Worm (Caenorhabditis elegans) whole organism, L4 larva: Measurements from ENCODE around the gene F35D2.2.

Source experiments
- D1046.2 ChIP-seq: fragments of 200-800 bp; sonication (Bioruptor generic); IDR thresholded peaks from 2 replicates; pipeline ENCODE4 v1.3.6; 2022; ENCODE audit warnings: missing genetic modification characterization, missing compliant biosample characterization
- F10B5.3 ChIP-seq: sonication (generic microtip); optimal IDR thresholded peaks from 2 replicates; lab custom pipeline; 2016; ENCODE audit warnings: mild to moderate bottlenecking, missing genetic modification characterization, missing compliant biosample characterization
- F37D6.2 ChIP-seq: sonication (generic microtip); optimal IDR thresholded peaks from 2 replicates; lab custom pipeline; 2016; ENCODE audit warnings: mild to moderate bottlenecking, missing genetic modification characterization, missing compliant biosample characterization
- F44E2.7 ChIP-seq: fragments of 200-800 bp; sonication (Bioruptor generic); IDR thresholded peaks from 2 replicates; pipeline ENCODE4 v2.1.2; 2022; ENCODE audit warnings: missing genetic modification characterization, missing compliant biosample characterization
- F49E8.2 ChIP-seq: sonication (generic microtip); optimal IDR thresholded peaks from 2 replicates; lab custom pipeline; 2016; ENCODE audit warnings: missing compliant biosample characterization, mild to moderate bottlenecking, missing genetic modification characterization, borderline replicate concordance
- Y5F2A.4 ChIP-seq: fragments of 200-800 bp; sonication (Bioruptor generic); optimal IDR thresholded peaks from 2 replicates; lab custom pipeline; 2018; ENCODE audit warnings: mild to moderate bottlenecking, missing genetic modification characterization, missing compliant biosample characterization
- ZK337.2 ChIP-seq: fragments of 200-800 bp; sonication (Bioruptor generic); IDR thresholded peaks from 2 replicates; pipeline ENCODE4 v1.3.6; 2022; ENCODE audit warnings: missing genetic modification reagents, missing genetic modification characterization, missing compliant biosample characterization
- ZK546.5 ChIP-seq, 2 experiments: sonication (generic microtip); optimal IDR thresholded peaks; 2 replicates each; lab custom pipeline; 2017; ENCODE audit warnings: missing biosample characterization in 2 of 2, missing genetic modification characterization in 2 of 2
- aha-1 ChIP-seq: fragments of 150-350 bp; peaks from one replicate; lab custom pipeline; 2014; ENCODE audit warnings: missing biosample characterization, missing genetic modification characterization
- ama-1 ChIP-seq: fragments of 150-350 bp; optimal IDR thresholded peaks from 2 replicates; lab custom pipeline; 2014; ENCODE audit warnings: inconsistent platforms, mixed read lengths
- daf-16 ChIP-seq, 3 experiments: sonication (generic microtip); optimal IDR thresholded peaks; 2 replicates each; lab custom pipeline; 2016 to 2017; ENCODE audit warnings: missing genetic modification characterization in 3 of 3, missing genetic modification reagents in 3 of 3, mild to moderate bottlenecking in 2 of 3, missing compliant biosample characterization in 2 of 3, missing biosample characterization in 1 of 3, moderate library complexity in 1 of 3
- dpl-1 ChIP-seq: fragments of 150-350 bp; optimal IDR thresholded peaks from 2 replicates; lab custom pipeline; 2014; ENCODE audit warnings: missing biosample characterization, missing genetic modification reagents, missing genetic modification characterization
- duxl-1 ChIP-seq: sonication (generic microtip); optimal IDR thresholded peaks from 2 replicates; lab custom pipeline; 2016; ENCODE audit warnings: mild to moderate bottlenecking, missing genetic modification characterization, moderate library complexity, missing compliant biosample characterization; ENCODE audit not compliant: poor library complexity
- dve-1 ChIP-seq: sonication (generic microtip); optimal IDR thresholded peaks from 2 replicates; lab custom pipeline; 2017; ENCODE audit warnings: antibody characterized with exemption, mild to moderate bottlenecking, missing genetic modification characterization, missing compliant biosample characterization; ENCODE audit not compliant: insufficient read depth
- fkh-10 ChIP-seq: fragments of 150-350 bp; optimal IDR thresholded peaks from 2 replicates; lab custom pipeline; 2014; ENCODE audit warnings: missing biosample characterization, missing genetic modification reagents, missing genetic modification characterization
- fos-1 ChIP-seq: fragments of 150-350 bp; optimal IDR thresholded peaks from 2 replicates; lab custom pipeline; 2014; ENCODE audit warnings: missing biosample characterization, missing genetic modification characterization
- gei-8 ChIP-seq: fragments of 200-800 bp; sonication (Bioruptor generic); optimal IDR thresholded peaks from 2 replicates; lab custom pipeline; 2018; ENCODE audit warnings: mild to moderate bottlenecking, missing genetic modification characterization, missing compliant biosample characterization
- hif-1 ChIP-seq, 2 experiments: sonication (generic microtip); optimal IDR thresholded peaks; 2 replicates each; lab custom pipeline; 2016 to 2017; ENCODE audit warnings: missing compliant biosample characterization in 2 of 2, missing genetic modification characterization in 2 of 2, missing genetic modification reagents in 2 of 2, missing genotype in 2 of 2, mild to moderate bottlenecking in 1 of 2
- hlh-11 ChIP-seq: fragments of 200-800 bp; sonication (Bioruptor generic); optimal IDR thresholded peaks from 2 replicates; lab custom pipeline; 2018; ENCODE audit warnings: mild to moderate bottlenecking, missing genetic modification characterization, missing compliant biosample characterization
- hlh-30 ChIP-seq: sonication (generic microtip); optimal IDR thresholded peaks from 2 replicates; lab custom pipeline; 2017; ENCODE audit warnings: antibody characterized with exemption, mild to moderate bottlenecking, missing genetic modification characterization, missing compliant biosample characterization; ENCODE audit not compliant: insufficient read depth
- lim-7 ChIP-seq: fragments of 200-800 bp; sonication (Bioruptor generic); IDR thresholded peaks from 2 replicates; pipeline ENCODE4 v1.3.6; 2022; ENCODE audit warnings: missing genetic modification characterization, missing compliant biosample characterization
- lin-13 ChIP-seq: fragments of 150-350 bp; optimal IDR thresholded peaks from 2 replicates; lab custom pipeline; 2014; ENCODE audit warnings: missing biosample characterization, missing genetic modification reagents, missing genetic modification characterization
- lin-15B ChIP-seq: fragments of 150-350 bp; sonication (generic microtip); optimal IDR thresholded peaks from 3 replicates; lab custom pipeline; 2014; ENCODE audit warnings: missing biosample characterization, missing genetic modification characterization
- lin-29 ChIP-seq: fragments of 200-800 bp; sonication (Bioruptor generic); IDR thresholded peaks from 2 replicates; pipeline ENCODE4 v1.3.6; 2022; ENCODE audit warnings: missing genetic modification reagents, missing genetic modification characterization, missing compliant biosample characterization
- lin-38 ChIP-seq: fragments of 200-800 bp; sonication (Bioruptor generic); IDR thresholded peaks from 2 replicates; pipeline ENCODE4 v1.3.6; 2022; ENCODE audit warnings: missing genetic modification reagents, missing genetic modification characterization, missing compliant biosample characterization
- lin-39 ChIP-seq: fragments of 150-350 bp; optimal IDR thresholded peaks from 2 replicates; lab custom pipeline; 2014; ENCODE audit warnings: missing biosample characterization, missing genetic modification reagents, missing genetic modification characterization
- lsy-2 ChIP-seq, 2 experiments: fragments of 150-350 bp in 1 of 2; sonication (generic microtip) in 1 of 2; optimal IDR thresholded peaks; 2 replicates each; lab custom pipeline; 2014 to 2017; ENCODE audit warnings: missing biosample characterization in 2 of 2, missing genetic modification characterization in 2 of 2
- madf-5 ChIP-seq, 2 experiments: fragments of 200-800 bp; sonication (Bioruptor generic); IDR thresholded peaks; 2 replicates each; pipeline ENCODE4 v1.3.6; 2022; ENCODE audit warnings: missing compliant biosample characterization in 2 of 2, missing genetic modification characterization in 2 of 2
- madf-9 ChIP-seq: fragments of 200-800 bp; sonication (Bioruptor generic); conservative IDR thresholded peaks from 2 replicates; pipeline ENCODE4 v1.3.6; 2022; ENCODE audit warnings: missing genetic modification reagents, missing genetic modification characterization, missing compliant biosample characterization
- mdl-1 ChIP-seq, 2 experiments: fragments of 150-350 bp in 1 of 2; sonication (generic microtip) in 1 of 2; optimal IDR thresholded peaks; 2 replicates each; lab custom pipeline; 2014 to 2017; ENCODE audit warnings: missing biosample characterization in 2 of 2, missing genetic modification characterization in 2 of 2
- mdt-29 ChIP-seq: fragments of 200-800 bp; sonication (Bioruptor generic); IDR thresholded peaks from 2 replicates; pipeline ENCODE4 v1.3.6; 2022; ENCODE audit warnings: missing genetic modification reagents, missing genetic modification characterization, missing compliant biosample characterization
- mep-1 ChIP-seq: fragments of 150-350 bp; sonication (generic microtip); optimal IDR thresholded peaks from 3 replicates; lab custom pipeline; 2014; ENCODE audit warnings: missing biosample characterization, missing genetic modification characterization
- mes-2 ChIP-seq: sonication (generic microtip); optimal IDR thresholded peaks from 2 replicates; lab custom pipeline; 2016; ENCODE audit warnings: missing genotype, mild to moderate bottlenecking, missing genetic modification characterization, missing compliant biosample characterization; ENCODE audit not compliant: poor library complexity, severe bottlenecking
- nhr-10 ChIP-seq: fragments of 150-350 bp; optimal IDR thresholded peaks from 2 replicates; lab custom pipeline; 2014; ENCODE audit warnings: missing biosample characterization, missing genetic modification characterization
- nhr-237 ChIP-seq: sonication (generic microtip); optimal IDR thresholded peaks from 2 replicates; lab custom pipeline; 2017; ENCODE audit warnings: missing biosample characterization, missing genetic modification characterization
- nhr-28 ChIP-seq: fragments of 150-350 bp; optimal IDR thresholded peaks from 2 replicates; lab custom pipeline; 2014; ENCODE audit warnings: missing biosample characterization, missing genetic modification characterization
- nhr-41 ChIP-seq: fragments of 200-800 bp; sonication (Bioruptor generic); IDR thresholded peaks from 2 replicates; pipeline ENCODE4 v1.3.6; 2022; ENCODE audit warnings: missing genetic modification reagents, missing genetic modification characterization, missing compliant biosample characterization
- nhr-42 ChIP-seq: fragments of 200-800 bp; sonication (Bioruptor generic); IDR thresholded peaks from 2 replicates; pipeline ENCODE4 v1.3.6; 2022; ENCODE audit warnings: missing genetic modification characterization, missing compliant biosample characterization
- nhr-77 ChIP-seq: fragments of 150-350 bp; optimal IDR thresholded peaks from 2 replicates; lab custom pipeline; 2014; ENCODE audit warnings: missing biosample characterization, missing genetic modification characterization
- saeg-2 ChIP-seq: fragments of 200-800 bp; sonication (Bioruptor generic); IDR thresholded peaks from 2 replicates; pipeline ENCODE4 v1.3.6; 2022; ENCODE audit warnings: missing genetic modification reagents, missing genetic modification characterization, missing compliant biosample characterization
- snpc-1.2 ChIP-seq: fragments of 200-800 bp; sonication (Bioruptor generic); IDR thresholded peaks from 2 replicates; pipeline ENCODE4 v1.3.6; 2022; ENCODE audit warnings: missing genetic modification reagents, missing genetic modification characterization, missing compliant biosample characterization
- snpc-4 ChIP-seq: fragments of 150-350 bp; optimal IDR thresholded peaks from 2 replicates; lab custom pipeline; 2014; ENCODE audit warnings: missing biosample characterization, missing genetic modification characterization
- spr-1 ChIP-seq: sonication (generic microtip); optimal IDR thresholded peaks from 2 replicates; lab custom pipeline; 2016; ENCODE audit warnings: mild to moderate bottlenecking, missing genetic modification characterization, missing compliant biosample characterization
- tra-1 ChIP-seq: fragments of 200-800 bp; sonication (Bioruptor generic); IDR thresholded peaks from 2 replicates; pipeline ENCODE4 v1.3.6; 2022; ENCODE audit warnings: missing genetic modification reagents, missing genetic modification characterization, missing compliant biosample characterization
- unc-130 ChIP-seq: sonication (generic microtip); optimal IDR thresholded peaks from 2 replicates; lab custom pipeline; 2016; ENCODE audit warnings: missing genetic modification reagents, missing genetic modification characterization, missing compliant biosample characterization
- unc-62 ChIP-seq, 3 experiments: fragments of 150-350 bp in 1 of 3; sonication (generic microtip); optimal IDR thresholded peaks in 2 of 3; peaks in 1 of 3; 1 replicate in 1 of 3; 2 replicates in 2 of 3; lab custom pipeline; 2014 to 2017; ENCODE audit warnings: missing biosample characterization in 3 of 3, missing genetic modification characterization in 3 of 3, missing genetic modification reagents in 3 of 3, missing genotype in 1 of 3
- zfp-2 ChIP-seq: sonication (generic microtip); optimal IDR thresholded peaks from 2 replicates; lab custom pipeline; 2016; ENCODE audit warnings: mild to moderate bottlenecking, missing genetic modification characterization, missing compliant biosample characterization
- ztf-11 ChIP-seq: fragments of 150-350 bp; optimal IDR thresholded peaks from 2 replicates; lab custom pipeline; 2014; ENCODE audit warnings: missing biosample characterization, missing genetic modification characterization
- ztf-7 ChIP-seq: fragments of 150-350 bp; optimal IDR thresholded peaks from 2 replicates; lab custom pipeline; 2014; ENCODE audit warnings: missing biosample characterization, missing genetic modification characterization

Gene F35D2.2

DNA sequence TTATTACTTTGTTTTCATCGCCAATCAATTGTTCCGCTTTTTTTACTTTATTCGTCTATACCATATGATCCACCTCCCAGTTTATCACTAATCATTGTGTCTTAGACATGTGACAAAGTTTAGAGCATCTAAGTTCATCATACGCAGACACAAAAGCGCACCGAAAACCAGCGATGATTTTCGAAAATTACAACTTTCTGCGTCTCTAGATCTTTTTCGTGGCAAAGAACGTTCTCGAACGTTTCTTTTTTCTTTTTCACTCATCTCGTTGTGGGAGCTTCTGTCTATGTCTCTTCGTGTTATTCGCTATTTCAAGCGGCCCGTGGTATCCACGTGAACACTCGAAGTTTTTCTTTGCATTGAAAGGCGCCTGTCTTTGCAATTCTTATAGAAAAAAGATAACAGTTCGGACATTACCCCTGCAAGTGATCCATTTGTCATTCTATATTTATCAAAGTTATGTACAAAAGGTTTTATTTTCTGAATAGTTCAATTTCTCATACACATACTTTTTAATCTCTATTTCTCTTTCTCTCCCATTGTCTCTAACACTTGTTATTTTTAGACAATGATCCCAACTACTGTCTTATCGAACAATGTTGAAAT is 45.1 kb upstream of the F35D2.2 start, which contains the start of gene ZK1290.5 (continued):
- TF ChIP-seq hlh-30 (tag; lab: Kevin White, UChicago), result peak; percentile 97
- no peak for TF ChIP-seq lin-29
- peak; percentile 36 to 89 for TF ChIP-seq lsy-2 (tag; optimal IDR thresholded peaks at IDR 0.05; lab: Kevin White, UChicago)
- no peak for TF ChIP-seq snpc-1.2 (GFP tag; lab: Robert Waterston, UW)
- no peak for TF ChIP-seq ztf-11 (tag; lab: Kevin White, UChicago)
- no peak for TF ChIP-seq Y5F2A.4 (GFP tag; lab: Kevin White, UChicago)
- peak; percentile 48; the same call in 1 of the 2 replicates for TF ChIP-seq madf-9
- TF ChIP-seq nhr-77, result peak; percentile 72
- TF ChIP-seq nhr-42 (GFP tag; lab: Robert Waterston, UW), result no peak
- TF ChIP-seq F44E2.7 (GFP tag; lab: Robert Waterston, UW), result no peak
- TF ChIP-seq hif-1 (tag; optimal IDR thresholded peaks at IDR 0.05; lab: Kevin White, UChicago), result peak in 1 of 2 experiments; percentile 69
- no peak for TF ChIP-seq F10B5.3
- no peak for TF ChIP-seq ama-1 (lab: Kevin White, UChicago)
- peak; percentile 96 for TF ChIP-seq mdt-29 (GFP tag; lab: Robert Waterston, UW)
- TF ChIP-seq daf-16 (GFP tag; optimal IDR thresholded peaks at IDR 0.05; lab: Kevin White, UChicago), result peak; percentile 82 to 87
- peak; percentile 76 for TF ChIP-seq daf-16 (tag; optimal IDR thresholded peaks at IDR 0.05; lab: Kevin White, UChicago)
- no peak for TF ChIP-seq zfp-2 (tag; lab: Kevin White, UChicago)
- peak; percentile 43 to 95 for TF ChIP-seq mdl-1 (tag; optimal IDR thresholded peaks at IDR 0.05; lab: Kevin White, UChicago)
- no peak for TF ChIP-seq F37D6.2 (tag; lab: Kevin White, UChicago)
- peak; percentile 71 for TF ChIP-seq lin-13 (GFP tag; lab: Kevin White, UChicago)
- TF ChIP-seq nhr-28 (tag; lab: Kevin White, UChicago), result peak; percentile 91
- peak in 1 of 2 experiments; percentile 91 for TF ChIP-seq unc-62 (GFP tag; optimal IDR thresholded peaks at IDR 0.05 in 1 of 2; lab: Kevin White, UChicago)
- no peak for TF ChIP-seq unc-62 (tag; optimal IDR thresholded peaks at IDR 0.05; lab: Kevin White, UChicago)
- peak; percentile 99 for TF ChIP-seq hlh-11 (tag; lab: Kevin White, UChicago)
- no peak for TF ChIP-seq lin-15B (tag; lab: Kevin White, UChicago)
- no peak for TF ChIP-seq D1046.2 (GFP tag; lab: Robert Waterston, UW)
- TF ChIP-seq aha-1, result peak; percentile 96
- no peak for TF ChIP-seq F49E8.2 (tag; lab: Kevin White, UChicago)
- TF ChIP-seq nhr-41 (GFP tag; lab: Robert Waterston, UW), result peak; percentile 79; the same call in 1 of the 2 replicates
- peak; percentile 75 for TF ChIP-seq spr-1 (tag; lab: Kevin White, UChicago)
- peak; percentile 87 for TF ChIP-seq mep-1
- peak; percentile 56 for TF ChIP-seq mes-2 (tag; lab: Kevin White, UChicago)
- TF ChIP-seq ZK337.2 (GFP tag; lab: Robert Waterston, UW), result no peak
- TF ChIP-seq fos-1 (tag; lab: Kevin White, UChicago), result peak; percentile 34
- TF ChIP-seq lim-7 (GFP tag; lab: Robert Waterston, UW), result no peak
- no peak for TF ChIP-seq ZK546.5 (tag; optimal IDR thresholded peaks at IDR 0.05; lab: Kevin White, UChicago)
- TF ChIP-seq unc-130 (GFP tag; lab: Kevin White, UChicago), result no peak
- peak; percentile 83 for TF ChIP-seq nhr-10 (tag; lab: Kevin White, UChicago)
- peak; percentile 96 for TF ChIP-seq gei-8 (GFP tag; lab: Kevin White, UChicago)
- peak; percentile 15 for TF ChIP-seq duxl-1 (tag; lab: Kevin White, UChicago)
- no peak for TF ChIP-seq lin-39
- TF ChIP-seq saeg-2 (GFP tag; lab: Robert Waterston, UW), result peak; percentile 26; the same call in 1 of the 2 replicates
- TF ChIP-seq snpc-4, result no peak
- TF ChIP-seq tra-1 (GFP tag; lab: Robert Waterston, UW), result peak; percentile 96
- no peak for TF ChIP-seq madf-5 (GFP tag; IDR thresholded peaks at IDR 0.05; lab: Robert Waterston, UW)
- TF ChIP-seq fkh-10 (GFP tag; lab: Kevin White, UChicago), result no peak
- TF ChIP-seq lin-38, result no peak
- peak; percentile 37 for TF ChIP-seq ztf-7 (tag; lab: Kevin White, UChicago)
- TF ChIP-seq nhr-237 (tag; lab: Kevin White, UChicago), result no peak
- peak; percentile 98 for TF ChIP-seq dve-1 (tag; lab: Kevin White, UChicago)
- TF ChIP-seq dpl-1 (GFP tag; lab: Kevin White, UChicago), result peak; percentile 50
